Worm (Caenorhabditis elegans) whole organism, L1 larva: Measurements from ENCODE around the gene Y116A8C.465.

ENCODE experiments used
- lsy-2 ChIP-seq, 2 experiments: fragments of 150-350 bp; optimal IDR thresholded peaks; 2 replicates each; lab custom pipeline; 2014; ENCODE audit warnings: missing biosample characterization in 2 of 2, missing genetic modification characterization in 2 of 2
- nhr-77 ChIP-seq: fragments of 150-350 bp; optimal IDR thresholded peaks from 2 replicates; lab custom pipeline; 2014; ENCODE audit warnings: missing biosample characterization, missing genetic modification characterization
- unc-98 ChIP-seq: fragments of 200-800 bp; sonication (Bioruptor generic); IDR thresholded peaks from 2 replicates; pipeline ENCODE4 v1.3.6; 2022; ENCODE audit warnings: missing genetic modification characterization, missing compliant biosample characterization

DNA sequence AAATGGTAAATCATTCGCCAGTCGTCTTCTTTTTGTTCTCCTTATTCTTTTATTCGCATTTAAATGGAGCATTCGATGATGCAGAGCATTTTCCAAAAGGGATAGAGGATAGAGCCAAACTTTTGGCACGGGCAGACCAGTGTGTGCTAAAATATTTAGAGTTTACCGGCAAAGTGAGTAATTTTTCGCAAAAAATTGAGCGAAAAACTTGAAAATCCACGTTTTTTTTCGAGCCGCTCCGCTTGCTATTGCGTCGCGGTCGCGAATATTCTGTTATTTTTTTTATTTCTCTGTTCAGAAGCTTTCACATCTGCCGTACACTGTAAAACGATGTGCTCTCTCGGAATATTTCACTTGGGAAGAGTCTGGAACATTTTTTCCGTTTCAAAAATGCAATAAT, 23.8 kb downstream of the Y116A8C.465 start, which contains the start of gene Y116A8C.43:
- no peak for TF ChIP-seq nhr-77 (tag; lab: Kevin White, UChicago)
- TF ChIP-seq unc-98, result no peak
- no peak for TF ChIP-seq lsy-2 (tag; optimal IDR thresholded peaks at IDR 0.05; lab: Kevin White, UChicago)
